Worm (Caenorhabditis elegans) whole organism, L4 larva: ENCODE results near the gene C54E4.12.

Experiments used
- R02D3.7 ChIP-seq: fragments of 150-350 bp; sonication (generic microtip); optimal IDR thresholded peaks from 3 replicates; lab custom pipeline; 2014; ENCODE audit warnings: missing biosample characterization, missing genetic modification characterization
- mes-2 ChIP-seq: sonication (generic microtip); optimal IDR thresholded peaks from 2 replicates; lab custom pipeline; 2016; ENCODE audit warnings: missing genotype, mild to moderate bottlenecking, missing genetic modification characterization, missing compliant biosample characterization; ENCODE audit not compliant: poor library complexity, severe bottlenecking
- ztf-7 ChIP-seq: fragments of 150-350 bp; optimal IDR thresholded peaks from 2 replicates; lab custom pipeline; 2014; ENCODE audit warnings: missing biosample characterization, missing genetic modification characterization

ce11 chrIV:2162256-2162655 lies 21.8 kb upstream of the C54E4.12 start:
- no peak for TF ChIP-seq R02D3.7 (tag; lab: Kevin White, UChicago)
- no peak for TF ChIP-seq mes-2 (tag; lab: Kevin White, UChicago)
- TF ChIP-seq ztf-7 (tag; lab: Kevin White, UChicago): no peak
